Worm (Caenorhabditis elegans): Measurements from ENCODE around the gene ttm-1.

Gene ttm-1

ce11 chrIII:12931786-12932427, 34.9 kb downstream of the ttm-1 start, which contains the start of gene rbm-7 (continued):
- TF ChIP-seq let-526 (GFP tag; IDR thresholded peaks at IDR 0.05) (no peak), xnd-1 (tag; optimal IDR thresholded peaks at IDR 0.05) (peak; percentile 20), ceh-91 (GFP tag; IDR thresholded peaks at IDR 0.05) (no peak), ccch-3 (GFP tag; optimal IDR thresholded peaks at IDR 0.05) (no peak), snpc-3.4 (tag; optimal IDR thresholded peaks at IDR 0.05) (no peak), let-607 (tag; optimal IDR thresholded peaks at IDR 0.05) (peak; percentile 11 to 36), dpff-1 (tag; optimal IDR thresholded peaks at IDR 0.05) (no peak), tbp1 (GFP tag; optimal IDR thresholded peaks at IDR 0.05) (peak; percentile 48), lir-1 (GFP tag; conservative IDR thresholded peaks at IDR 0.05) (no peak), mxl-1 (tag; optimal IDR thresholded peaks at IDR 0.05) (no peak), rec-8 (tag; optimal IDR thresholded peaks at IDR 0.05) (no peak), Y95B8A.8 (GFP tag; IDR thresholded peaks at IDR 0.05) (no peak), B0035.1 (tag; optimal IDR thresholded peaks at IDR 0.05) (no peak), die-1 (tag; optimal IDR thresholded peaks at IDR 0.05) (no peak), nhr-27 (tag; optimal IDR thresholded peaks at IDR 0.05) (no peak), madf-6 (GFP tag; IDR thresholded peaks at IDR 0.05) (peak; percentile 66), fkh-3 (tag; optimal IDR thresholded peaks at IDR 0.05) (no peak), nfya-2 (GFP tag; IDR thresholded peaks at IDR 0.05) (no peak), lag-1 (GFP tag; IDR thresholded peaks at IDR 0.05) (no peak), F55B11.4 (tag; optimal IDR thresholded peaks at IDR 0.05; ENCODE audit: borderline replicate concordance, insufficient read depth) (no peak), lsl-1 (GFP tag; optimal IDR thresholded peaks at IDR 0.05) (peak; percentile 55), lin-40 (tag; optimal IDR thresholded peaks at IDR 0.05) (peak; percentile 75), zim-3 (tag; optimal IDR thresholded peaks at IDR 0.05) (no peak), Y79H2A.3 (GFP tag; conservative IDR thresholded peaks at IDR 0.05) (no peak), hrde-1 (tag; optimal IDR thresholded peaks at IDR 0.05; ENCODE audit: borderline replicate concordance) (no peak), bed-2 (GFP tag; IDR thresholded peaks at IDR 0.05) (no peak), him-1 (tag; optimal IDR thresholded peaks at IDR 0.05) (no peak), egl-18 (GFP tag; IDR thresholded peaks at IDR 0.05) (no peak), D2030.7 (GFP tag; IDR thresholded peaks at IDR 0.05) (peak; percentile 37; the same call in 1 of the 2 replicates), hlh-12 (tag; optimal IDR thresholded peaks at IDR 0.05) (no peak), unc-62 (GFP tag; optimal IDR thresholded peaks at IDR 0.05) (no peak), nhr-179 (tag; optimal IDR thresholded peaks at IDR 0.05) (no peak), snpc-1.1 (tag; optimal IDR thresholded peaks at IDR 0.05; ENCODE audit: insufficient read depth) (no peak), snpc-4 (GFP tag; optimal IDR thresholded peaks at IDR 0.05) (no peak), snpc-4 (tag; optimal IDR thresholded peaks at IDR 0.05) (peak in 2 of 4 experiments; percentile 14 to 34), lin-54 (GFP tag; optimal IDR thresholded peaks at IDR 0.05) (peak; percentile 71), F57C9.4 (tag; optimal IDR thresholded peaks at IDR 0.05) (no peak), Y53F4B.3 (GFP tag; IDR thresholded peaks at IDR 0.05) (no peak), C06A6.2 (GFP tag; conservative IDR thresholded peaks at IDR 0.05) (0 out of 2 replicates have a peak, but pooled peaks have one; percentile 28), F49E8.2 (tag; optimal IDR thresholded peaks at IDR 0.05; ENCODE audit: insufficient read depth) (no peak), repo-1 (tag; optimal IDR thresholded peaks at IDR 0.05) (no peak), ztf-6 (GFP tag; IDR thresholded peaks at IDR 0.05) (no peak), snpc-1.3 (tag; optimal IDR thresholded peaks at IDR 0.05; ENCODE audit: insufficient read depth) (peak; percentile 18), aptf-2 (GFP tag; conservative IDR thresholded peaks at IDR 0.05) (no peak)

All from whole organism, young adult.